Worm (Caenorhabditis elegans): ENCODE results near the gene sdz-9.

DNA sequence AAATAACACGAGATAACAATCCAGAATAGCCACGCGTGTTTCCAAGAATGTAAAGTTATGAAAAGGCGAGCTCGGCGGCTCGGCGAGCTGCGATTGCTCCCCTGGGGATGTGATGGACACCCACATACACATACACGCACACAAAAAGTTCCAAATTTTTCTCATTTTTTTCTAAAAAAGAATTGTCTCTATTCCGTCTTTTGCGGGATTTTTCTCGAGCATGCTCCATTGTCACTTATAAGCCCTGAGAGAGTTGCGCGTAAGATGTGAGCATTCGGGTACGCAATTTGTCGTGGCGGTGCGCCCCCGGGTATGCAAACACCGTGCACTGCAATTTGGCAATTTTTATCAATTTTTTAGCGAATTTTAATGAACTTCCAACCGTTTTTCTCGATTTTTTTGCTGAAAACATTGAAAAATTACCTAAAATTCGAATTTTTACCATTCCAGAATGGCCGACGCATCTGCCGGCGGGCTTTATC is 13.6 kb upstream of the sdz-9 start, which contains the start of the genes F08D12.12 and srpa-72:
- TF ChIP-seq W03F9.2 (tag; optimal IDR thresholded peaks at IDR 0.05) (no peak), him-1 (tag; optimal IDR thresholded peaks at IDR 0.05) (no peak)

All from whole organism, L4/young adult.